Worm (Caenorhabditis elegans) whole organism, midembryonic: ENCODE measurements around the gene her-1.

Source experiments
- T22C8.4 ChIP-seq: fragments of 200-800 bp; sonication (Bioruptor generic); IDR thresholded peaks from 2 replicates; pipeline ENCODE4 v1.3.6; 2022; ENCODE audit warnings: missing genetic modification characterization, missing compliant biosample characterization
- cog-1 ChIP-seq: sonication (generic microtip); optimal IDR thresholded peaks from 2 replicates; lab custom pipeline; 2016; ENCODE audit warnings: missing genetic modification characterization, missing compliant biosample characterization
- flt-1 ChIP-seq: fragments of 200-800 bp; sonication (Bioruptor generic); IDR thresholded peaks from 2 replicates; pipeline ENCODE4 v1.3.6; 2022; ENCODE audit warnings: missing genetic modification characterization, missing compliant biosample characterization
- klf-2 ChIP-seq: fragments of 200-800 bp; sonication (Bioruptor generic); conservative IDR thresholded peaks from 2 replicates; pipeline ENCODE4 v1.3.6; 2022; ENCODE audit warnings: missing genetic modification reagents, missing genetic modification characterization, missing compliant biosample characterization
- med-1 ChIP-seq: sonication (generic microtip); optimal IDR thresholded peaks from 2 replicates; lab custom pipeline; 2017; ENCODE audit warnings: missing genetic modification characterization, mild to moderate bottlenecking, missing compliant biosample characterization, antibody characterized with exemption, missing genetic modification reagents; ENCODE audit not compliant: insufficient read depth
- ref-1 ChIP-seq: fragments of 200-800 bp; sonication (Bioruptor generic); conservative IDR thresholded peaks from 2 replicates; pipeline ENCODE4 v1.3.6; 2022; ENCODE audit warnings: missing genetic modification reagents, missing genetic modification characterization, missing compliant biosample characterization
- tab-1 ChIP-seq: fragments of 200-800 bp; sonication (Bioruptor generic); IDR thresholded peaks from 2 replicates; pipeline ENCODE4 v1.3.6; 2022; ENCODE audit warnings: missing genetic modification characterization, missing compliant biosample characterization
- ztf-23 ChIP-seq: fragments of 200-800 bp; sonication (Bioruptor generic); IDR thresholded peaks from 2 replicates; pipeline ENCODE4 v1.3.6; 2022; ENCODE audit warnings: missing genetic modification reagents, missing genetic modification characterization, missing compliant biosample characterization
- ztf-29 ChIP-seq: fragments of 200-800 bp; sonication (Bioruptor generic); IDR thresholded peaks from 2 replicates; pipeline ENCODE4 v1.3.6; 2022; ENCODE audit warnings: missing genetic modification reagents, missing genetic modification characterization, missing compliant biosample characterization

Gene her-1

ce11 chrV:9738077-9738705 lies 41.4 kb downstream of the her-1 start:
- no peak for TF ChIP-seq med-1
- no peak for TF ChIP-seq klf-2
- TF ChIP-seq flt-1 (GFP tag; lab: Robert Waterston, UW), result no peak
- no peak for TF ChIP-seq ztf-29
- TF ChIP-seq T22C8.4 (GFP tag; lab: Robert Waterston, UW), result no peak
- TF ChIP-seq tab-1 (GFP tag; lab: Robert Waterston, UW), result no peak

- no peak for TF ChIP-seq flt-1 (GFP tag; lab: Robert Waterston, UW)
- TF ChIP-seq ref-1 (GFP tag; lab: Robert Waterston, UW), result no peak
- no peak for TF ChIP-seq med-1
- no peak for TF ChIP-seq cog-1 (tag; lab: Kevin White, UChicago)
- TF ChIP-seq ztf-23 (GFP tag; lab: Robert Waterston, UW), result no peak
- TF ChIP-seq tab-1 (GFP tag; lab: Robert Waterston, UW), result no peak
- TF ChIP-seq T22C8.4 (GFP tag; lab: Robert Waterston, UW), result no peak
- no peak for TF ChIP-seq klf-2
- TF ChIP-seq ztf-29, result no peak
These were observed 42.6 kb downstream of the her-1 start, which contains the start of gene marc-1 for ce11 chrV:9739402-9739801. Gene marc-1 (plus strand): TSS chrV:9739702.

DNA sequence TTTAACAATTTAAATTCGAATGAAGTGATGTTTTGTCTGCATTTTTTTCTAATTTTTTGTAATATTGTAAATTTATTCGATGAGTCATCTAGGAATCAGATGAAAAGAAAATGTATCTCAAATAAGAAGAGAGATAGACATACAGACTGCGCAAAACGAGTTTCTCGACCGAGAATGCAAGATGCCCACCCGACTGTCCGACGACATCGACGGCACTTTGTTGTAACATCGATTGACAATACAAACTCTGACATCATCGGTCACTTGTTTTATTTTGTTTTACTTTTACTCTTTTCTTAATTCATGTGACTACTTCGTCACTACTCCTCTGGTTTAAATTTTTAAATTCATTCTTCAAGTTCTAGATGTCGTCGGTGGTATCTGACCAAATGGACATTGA lies 44.0 kb downstream of the her-1 start, which contains the start of gene sta-2:
sta-2 (plus strand) TSS at position 349 of the 400 bp plus-strand sequence.
- no peak for TF ChIP-seq tab-1 (GFP tag; lab: Robert Waterston, UW)
- no peak for TF ChIP-seq med-1
- no peak for TF ChIP-seq ztf-29
- no peak for TF ChIP-seq cog-1 (tag; lab: Kevin White, UChicago)
- no peak for TF ChIP-seq ref-1 (GFP tag; lab: Robert Waterston, UW)
- TF ChIP-seq klf-2, result no peak
- no peak for TF ChIP-seq ztf-23 (GFP tag; lab: Robert Waterston, UW)
- no peak for TF ChIP-seq flt-1 (GFP tag; lab: Robert Waterston, UW)
- no peak for TF ChIP-seq T22C8.4 (GFP tag; lab: Robert Waterston, UW)

DNA sequence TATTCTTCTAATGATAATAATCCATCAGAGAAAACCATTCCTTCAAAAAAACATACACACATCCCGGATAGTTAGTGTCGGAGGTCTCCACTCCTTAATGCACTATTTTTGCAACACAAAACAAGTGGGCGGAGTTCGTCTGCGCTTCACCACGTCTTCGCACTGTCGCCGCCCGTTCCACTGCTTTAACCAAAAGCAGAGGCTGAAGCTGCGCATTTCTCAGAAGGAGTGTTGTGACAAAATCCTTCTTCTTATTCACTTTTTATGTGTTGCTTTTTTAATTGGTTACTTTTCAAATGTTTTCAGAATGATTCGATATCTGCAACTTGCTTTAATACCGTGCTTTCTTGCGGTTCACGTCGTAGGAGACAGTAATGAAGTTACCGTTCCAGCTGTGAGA lies 48.1 kb downstream of the her-1 start, which contains the start of gene F58E6.13:
F58E6.13 (plus strand) TSS at position 301 of the 400 bp plus-strand sequence.
- TF ChIP-seq tab-1 (GFP tag; lab: Robert Waterston, UW), result no peak
- no peak for TF ChIP-seq klf-2
- TF ChIP-seq T22C8.4 (GFP tag; lab: Robert Waterston, UW), result no peak
- no peak for TF ChIP-seq ztf-23 (GFP tag; lab: Robert Waterston, UW)
- TF ChIP-seq ztf-29, result no peak
- no peak for TF ChIP-seq flt-1 (GFP tag; lab: Robert Waterston, UW)

ce11 chrV:9750308-9750707 lies 53.5 kb downstream of the her-1 start, which contains the start of gene F58E6.4:
Gene F58E6.4 (minus strand): TSS chrV:9750408.
- TF ChIP-seq cog-1 (tag; lab: Kevin White, UChicago), result no peak
- TF ChIP-seq ztf-23 (GFP tag; lab: Robert Waterston, UW), result no peak
- TF ChIP-seq flt-1 (GFP tag; lab: Robert Waterston, UW), result no peak
- TF ChIP-seq ref-1 (GFP tag; lab: Robert Waterston, UW), result no peak
- no peak for TF ChIP-seq T22C8.4 (GFP tag; lab: Robert Waterston, UW)
- no peak for TF ChIP-seq klf-2
- no peak for TF ChIP-seq med-1
- TF ChIP-seq tab-1 (GFP tag; lab: Robert Waterston, UW), result no peak
- TF ChIP-seq ztf-29, result no peak
